Worm (Caenorhabditis elegans): ENCODE measurements around the gene str-55.

Gene str-55

ce11 chrV:16370039-16370438 lies 46.9 kb downstream of the str-55 start (continued):
- peak; percentile 87 for TF ChIP-seq cebp-2 (GFP tag; IDR thresholded peaks at IDR 0.05)
- no peak for TF ChIP-seq lag-1 (GFP tag; IDR thresholded peaks at IDR 0.05)
- TF ChIP-seq F10E7.11 (tag; optimal IDR thresholded peaks at IDR 0.05) = peak; percentile 78
- TF ChIP-seq nhr-179 (tag; optimal IDR thresholded peaks at IDR 0.05) = peak; percentile 44
- TF ChIP-seq ceh-40 (GFP tag; IDR thresholded peaks at IDR 0.05) = no peak

- TF ChIP-seq Y95B8A.8 (GFP tag; IDR thresholded peaks at IDR 0.05) (no peak), hlh-12 (tag; optimal IDR thresholded peaks at IDR 0.05) (no peak), F10E7.11 (tag; optimal IDR thresholded peaks at IDR 0.05) (no peak), lin-40 (tag; optimal IDR thresholded peaks at IDR 0.05) (no peak), athp-1 (tag; optimal IDR thresholded peaks at IDR 0.05) (no peak), B0336.3 (GFP tag; IDR thresholded peaks at IDR 0.05) (no peak), hrde-1 (tag; optimal IDR thresholded peaks at IDR 0.05; ENCODE audit: borderline replicate concordance) (no peak), sptf-2 (GFP tag; optimal IDR thresholded peaks at IDR 0.05) (no peak), ceh-79 (tag; optimal IDR thresholded peaks at IDR 0.05) (no peak), lag-1 (GFP tag; IDR thresholded peaks at IDR 0.05) (no peak), sdz-38 (tag; optimal IDR thresholded peaks at IDR 0.05) (no peak), aptf-3 (GFP tag; IDR thresholded peaks at IDR 0.05) (no peak), egl-18 (GFP tag; IDR thresholded peaks at IDR 0.05) (no peak), mel-28 (tag; optimal IDR thresholded peaks at IDR 0.05; ENCODE audit: borderline replicate concordance) (no peak), B0019.2 (GFP tag; conservative IDR thresholded peaks at IDR 0.05) (no peak), hmg-20 (GFP tag; IDR thresholded peaks at IDR 0.05) (no peak)
Measured at ce11 chrV:16368143-16368542, 48.8 kb downstream of the str-55 start.

- TF ChIP-seq Y56A3A.18 (GFP tag; IDR thresholded peaks at IDR 0.05) = 0 out of 2 replicates have a peak, but pooled peaks have one; percentile 42
- TF ChIP-seq hrde-1 (tag; optimal IDR thresholded peaks at IDR 0.05; ENCODE audit: borderline replicate concordance) = no peak
- 0 out of 2 replicates have a peak, but pooled peaks have one; percentile 14 for TF ChIP-seq nfyb-1 (GFP tag; IDR thresholded peaks at IDR 0.05)
- 0 out of 2 replicates have a peak, but pooled peaks have one; percentile 25 for TF ChIP-seq Y95B8A.8 (GFP tag; IDR thresholded peaks at IDR 0.05)
- peak; percentile 21; the same call in 1 of the 2 replicates for TF ChIP-seq B0336.3 (GFP tag; IDR thresholded peaks at IDR 0.05)
- TF ChIP-seq ceh-40 (GFP tag; IDR thresholded peaks at IDR 0.05) = no peak
- TF ChIP-seq B0019.2 (GFP tag; conservative IDR thresholded peaks at IDR 0.05) = 0 out of 2 replicates have a peak, but pooled peaks have one; percentile 34
Measured at ce11 chrV:16367575-16367974, 49.3 kb downstream of the str-55 start, which contains the start of gene W08G11.3. W08G11.3 (plus strand) TSS chrV:16367681.

Measured in whole organism, young adult.